Worm (Caenorhabditis elegans) whole organism, L3 larva: Measurements from ENCODE around the gene F29A7.3.

Experiments used
- R02D3.7 ChIP-seq: fragments of 150-350 bp; optimal IDR thresholded peaks from 2 replicates; lab custom pipeline; 2014; ENCODE audit warnings: missing biosample characterization, missing genetic modification characterization
- ceh-16 ChIP-seq: sonication (generic microtip); optimal IDR thresholded peaks from 2 replicates; lab custom pipeline; 2017; ENCODE audit warnings: missing biosample characterization, missing genetic modification characterization
- ceh-82 ChIP-seq: fragments of 150-350 bp; optimal IDR thresholded peaks from 2 replicates; lab custom pipeline; 2014; ENCODE audit warnings: missing biosample characterization, missing genetic modification characterization
- ceh-9 ChIP-seq: sonication (generic microtip); optimal IDR thresholded peaks from 2 replicates; lab custom pipeline; 2018; ENCODE audit warnings: missing biosample characterization, missing genetic modification characterization
- daf-12 ChIP-seq: fragments of 150-350 bp; optimal IDR thresholded peaks from 2 replicates; lab custom pipeline; 2014; ENCODE audit warnings: missing biosample characterization, missing genetic modification reagents, missing genetic modification characterization
- egl-5 ChIP-seq: fragments of 150-350 bp; optimal IDR thresholded peaks from 2 replicates; lab custom pipeline; 2017; ENCODE audit warnings: missing biosample characterization, missing genetic modification reagents, missing genetic modification characterization, inconsistent platforms
- elt-2 ChIP-seq: sonication (generic microtip); optimal IDR thresholded peaks from 2 replicates; lab custom pipeline; 2016; ENCODE audit warnings: missing genetic modification reagents, mild to moderate bottlenecking, missing genetic modification characterization, missing compliant biosample characterization
- eor-1 ChIP-seq, 2 experiments: fragments of 150-350 bp; optimal IDR thresholded peaks; 2 replicates each; lab custom pipeline; 2014 to 2018; ENCODE audit warnings: missing biosample characterization in 2 of 2, missing genetic modification characterization in 2 of 2
- fkh-10 ChIP-seq: sonication (generic microtip); optimal IDR thresholded peaks from 2 replicates; lab custom pipeline; 2017; ENCODE audit warnings: missing biosample characterization, missing genetic modification reagents, missing genetic modification characterization
- fos-1 ChIP-seq: fragments of 150-350 bp; optimal IDR thresholded peaks from 2 replicates; lab custom pipeline; 2014; ENCODE audit warnings: missing biosample characterization, missing genetic modification characterization
- hmg-11 ChIP-seq: sonication (generic microtip); optimal IDR thresholded peaks from 2 replicates; lab custom pipeline; 2016; ENCODE audit warnings: missing genetic modification characterization, missing compliant biosample characterization
- jun-1 ChIP-seq: fragments of 150-350 bp; optimal IDR thresholded peaks from 2 replicates; lab custom pipeline; 2014; ENCODE audit warnings: missing biosample characterization, missing genetic modification reagents, missing genetic modification characterization
- lin-15B ChIP-seq: fragments of 150-350 bp; optimal IDR thresholded peaks from 2 replicates; lab custom pipeline; 2014; ENCODE audit warnings: missing biosample characterization, missing genetic modification characterization
- lin-39 ChIP-seq: fragments of 150-350 bp; optimal IDR thresholded peaks from 2 replicates; lab custom pipeline; 2018; ENCODE audit warnings: missing biosample characterization, missing genetic modification reagents, missing genetic modification characterization
- lsy-12 ChIP-seq: sonication (generic microtip); optimal IDR thresholded peaks from 2 replicates; lab custom pipeline; 2016; ENCODE audit warnings: mild to moderate bottlenecking, missing genetic modification characterization, missing compliant biosample characterization
- nfya-1 ChIP-seq: sonication (generic microtip); optimal IDR thresholded peaks from 2 replicates; lab custom pipeline; 2017; ENCODE audit warnings: missing genetic modification characterization, mild to moderate bottlenecking, missing compliant biosample characterization, antibody characterized with exemption, moderate library complexity; ENCODE audit not compliant: insufficient read depth
- nhr-12 ChIP-seq: fragments of 150-350 bp; optimal IDR thresholded peaks from 2 replicates; lab custom pipeline; 2014; ENCODE audit warnings: missing biosample characterization, missing genetic modification characterization
- nhr-23 ChIP-seq: fragments of 150-350 bp; optimal IDR thresholded peaks from 2 replicates; lab custom pipeline; 2014; ENCODE audit warnings: missing biosample characterization, missing genetic modification reagents, missing genetic modification characterization
- nhr-237 ChIP-seq: fragments of 150-350 bp; optimal IDR thresholded peaks from 2 replicates; lab custom pipeline; 2014; ENCODE audit warnings: missing biosample characterization, missing genetic modification characterization
- nhr-28 ChIP-seq: fragments of 150-350 bp; optimal IDR thresholded peaks from 2 replicates; lab custom pipeline; 2014; ENCODE audit warnings: missing biosample characterization, missing genetic modification characterization
- nhr-43 ChIP-seq: sonication (generic microtip); optimal IDR thresholded peaks from 2 replicates; lab custom pipeline; 2016; ENCODE audit warnings: mild to moderate bottlenecking, missing genetic modification characterization, missing compliant biosample characterization; ENCODE audit not compliant: poor library complexity, severe bottlenecking
- nhr-76 ChIP-seq: fragments of 150-350 bp; sonication (generic microtip); optimal IDR thresholded peaks from 5 replicates; lab custom pipeline; 2014; ENCODE audit warnings: missing biosample characterization, missing genetic modification characterization
- pqm-1 ChIP-seq: fragments of 150-350 bp; optimal IDR thresholded peaks from 2 replicates; lab custom pipeline; 2017; ENCODE audit warnings: missing biosample characterization, missing genetic modification characterization, inconsistent platforms
- sea-2 ChIP-seq: fragments of 150-350 bp; sonication (generic microtip); optimal IDR thresholded peaks from 4 replicates; lab custom pipeline; 2014; ENCODE audit warnings: missing biosample characterization, missing genetic modification reagents, missing genetic modification characterization
- skn-1 ChIP-seq: fragments of 150-350 bp; optimal IDR thresholded peaks from 2 replicates; lab custom pipeline; 2014; ENCODE audit warnings: missing biosample characterization, missing genetic modification characterization
- snpc-4 ChIP-seq: fragments of 150-350 bp; optimal IDR thresholded peaks from 2 replicates; lab custom pipeline; 2014; ENCODE audit warnings: missing biosample characterization, missing genetic modification characterization
- tbx-2 ChIP-seq: sonication (generic microtip); optimal IDR thresholded peaks from 2 replicates; lab custom pipeline; 2016; ENCODE audit warnings: mild to moderate bottlenecking, missing genetic modification characterization, missing compliant biosample characterization
- unc-39 ChIP-seq: sonication (generic microtip); optimal IDR thresholded peaks from 4 replicates; lab custom pipeline; 2017; ENCODE audit warnings: missing biosample characterization, missing genetic modification characterization
- unc-62 ChIP-seq: fragments of 150-350 bp; sonication (generic microtip); optimal IDR thresholded peaks from 4 replicates; lab custom pipeline; 2014; ENCODE audit warnings: missing biosample characterization, missing genetic modification reagents, missing genetic modification characterization
- zag-1 ChIP-seq: fragments of 150-350 bp; optimal IDR thresholded peaks from 2 replicates; lab custom pipeline; 2014; ENCODE audit warnings: missing biosample characterization, missing genetic modification characterization
- ztf-11 ChIP-seq: fragments of 150-350 bp; optimal IDR thresholded peaks from 2 replicates; lab custom pipeline; 2014; ENCODE audit warnings: missing biosample characterization, missing genetic modification characterization
- ztf-4 ChIP-seq: fragments of 150-350 bp; optimal IDR thresholded peaks from 2 replicates; lab custom pipeline; 2014; ENCODE audit warnings: missing biosample characterization, missing genetic modification characterization

F29A7.3 gene

ce11 chrII:2741405-2741804, 11.7 kb upstream of the F29A7.3 start:
- TF ChIP-seq ztf-4 (tag; lab: Kevin White, UChicago) (no peak), daf-12 (tag; lab: Kevin White, UChicago) (no peak), lin-39 (tag; lab: Kevin White, UChicago) (no peak), sea-2 (no peak), ceh-9 (tag; lab: Kevin White, UChicago) (no peak), unc-62 (GFP tag; lab: Kevin White, UChicago) (no peak), fos-1 (tag; lab: Kevin White, UChicago) (no peak), snpc-4 (no peak), eor-1 (tag; optimal IDR thresholded peaks at IDR 0.05; lab: Kevin White, UChicago) (no peak), ztf-11 (no peak), ceh-16 (tag; lab: Kevin White, UChicago) (no peak)

- TF ChIP-seq nhr-43 (tag; lab: Kevin White, UChicago) (no peak), lin-39 (tag; lab: Kevin White, UChicago) (no peak), unc-62 (GFP tag; lab: Kevin White, UChicago) (no peak)
These were observed 10.8 kb upstream of the F29A7.3 start, which contains the start of gene T05A8.7 for ce11 chrII:2742251-2742650. Gene T05A8.7, minus strand, starts transcription at chrII:2742351.

- TF ChIP-seq nfya-1 (tag; lab: Kevin White, UChicago) (peak; percentile 81), ceh-82 (peak; percentile 26), nhr-43 (tag; lab: Kevin White, UChicago) (no peak), unc-39 (tag; lab: Kevin White, UChicago) (no peak), fkh-10 (GFP tag; lab: Kevin White, UChicago) (peak; percentile 31), zag-1 (peak; percentile 30), lin-39 (tag; lab: Kevin White, UChicago) (peak; percentile 71), nhr-76 (tag; lab: Kevin White, UChicago) (no peak), tbx-2 (peak; percentile 46), snpc-4 (peak; percentile 41), lin-15B (tag; lab: Kevin White, UChicago) (peak; percentile 41), hmg-11 (peak; percentile 76), R02D3.7 (peak; percentile 13), skn-1 (tag; lab: Kevin White, UChicago) (peak; percentile 10), nhr-28 (no peak), egl-5 (tag; lab: Kevin White, UChicago) (peak; percentile 15), unc-62 (GFP tag; lab: Kevin White, UChicago) (peak; percentile 79)
These were observed 5.0 kb upstream of the F29A7.3 start for ce11 chrII:2747956-2748621.

ce11 chrII:2749595-2750048, 3.5 kb upstream of the F29A7.3 start, which contains the start of gene F29A7.4:
Gene F29A7.4, plus strand, starts transcription at chrII:2749998.
- TF ChIP-seq elt-2 (tag; lab: Kevin White, UChicago) (peak; percentile 64), zag-1 (no peak), snpc-4 (no peak), daf-12 (tag; lab: Kevin White, UChicago) (no peak), ceh-9 (tag; lab: Kevin White, UChicago) (no peak), lsy-12 (no peak), nhr-12 (tag; lab: Kevin White, UChicago) (no peak), pqm-1 (peak; percentile 58)

- no peak for TF ChIP-seq ceh-16 (tag; lab: Kevin White, UChicago)
- peak; percentile 14 for TF ChIP-seq elt-2 (tag; lab: Kevin White, UChicago)
These were observed 1.8 kb upstream of the F29A7.3 start for ce11 chrII:2751278-2751677.

DNA sequence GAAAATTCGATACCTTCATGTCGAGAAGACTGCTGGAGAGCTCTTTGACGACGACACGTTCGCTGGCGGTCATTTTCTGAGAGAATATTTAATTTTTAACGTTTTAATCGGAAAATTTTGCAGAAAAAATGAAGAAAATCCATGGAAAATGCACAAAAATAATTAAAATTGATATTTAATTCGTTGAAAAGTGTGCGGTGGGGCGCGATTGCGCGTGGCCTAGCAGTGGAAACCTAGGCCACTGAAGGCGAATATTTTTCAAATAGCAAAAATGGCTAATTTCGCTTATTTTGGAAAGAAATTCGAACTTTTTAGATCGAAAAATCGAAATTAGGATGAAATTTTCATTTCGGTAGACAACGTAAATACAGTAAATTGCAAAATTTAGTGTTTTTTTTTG, 563 bp upstream of the F29A7.3 start, which contains the start of gene F29A7.6:
Gene F29A7.6, minus strand, starts transcription at position 76 of the 400 bp plus-strand sequence.
- TF ChIP-seq lin-15B (tag; lab: Kevin White, UChicago) (peak; percentile 79), nhr-237 (tag; lab: Kevin White, UChicago) (no peak), R02D3.7 (peak; percentile 12), nfya-1 (tag; lab: Kevin White, UChicago) (no peak), nhr-23 (peak; percentile 30), jun-1 (tag; lab: Kevin White, UChicago) (no peak), daf-12 (tag; lab: Kevin White, UChicago) (no peak), snpc-4 (peak; percentile 71), hmg-11 (no peak), tbx-2 (no peak), unc-62 (GFP tag; lab: Kevin White, UChicago) (no peak), elt-2 (tag; lab: Kevin White, UChicago) (peak; percentile 25), nhr-43 (tag; lab: Kevin White, UChicago) (peak; percentile 47), pqm-1 (peak; percentile 12), skn-1 (tag; lab: Kevin White, UChicago) (no peak), lin-39 (tag; lab: Kevin White, UChicago) (peak; percentile 38)
- TF ChIP-seq, all 47 proteins: peak for 8
